Worm (Caenorhabditis elegans): ENCODE results near the gene F26D2.10.

- no peak for TF ChIP-seq B0310.2 (tag; optimal IDR thresholded peaks at IDR 0.05)
- no peak for TF ChIP-seq scrt-1 (GFP tag; IDR thresholded peaks at IDR 0.05)
- TF ChIP-seq hmbx-1 (tag; optimal IDR thresholded peaks at IDR 0.05): no peak
- TF ChIP-seq ama-1 (optimal IDR thresholded peaks at IDR 0.05): no peak
- TF ChIP-seq flt-1 (GFP tag; IDR thresholded peaks at IDR 0.05): no peak
- no peak for TF ChIP-seq ceh-36 (tag; optimal IDR thresholded peaks at IDR 0.05)
- TF ChIP-seq tbx-11 (GFP tag; IDR thresholded peaks at IDR 0.05): no peak
- no peak for TF ChIP-seq F13C5.2 (tag; optimal IDR thresholded peaks at IDR 0.05)
- TF ChIP-seq tbx-37 (GFP tag; conservative IDR thresholded peaks at IDR 0.05): no peak
- no peak for TF ChIP-seq ceh-13 (GFP tag; optimal IDR thresholded peaks at IDR 0.05)
Observed at ce11 chrV:16403974-16404373, 25.4 kb downstream of the F26D2.10 start, which contains the start of gene syp-1.

Data from whole organism, early embryonic.